Worm (Caenorhabditis elegans) whole organism, L4 larva: ENCODE results near the gene pie-1.

Source experiments
- F37D6.2 ChIP-seq: sonication (generic microtip); optimal IDR thresholded peaks from 2 replicates; lab custom pipeline; 2016; ENCODE audit warnings: mild to moderate bottlenecking, missing genetic modification characterization, missing compliant biosample characterization
- F49E8.2 ChIP-seq: sonication (generic microtip); optimal IDR thresholded peaks from 2 replicates; lab custom pipeline; 2016; ENCODE audit warnings: missing compliant biosample characterization, mild to moderate bottlenecking, missing genetic modification characterization, borderline replicate concordance
- T20F7.1 ChIP-seq: fragments of 200-800 bp; sonication (Bioruptor generic); optimal IDR thresholded peaks from 2 replicates; lab custom pipeline; 2018; ENCODE audit warnings: mild to moderate bottlenecking, missing genetic modification characterization, missing compliant biosample characterization
- Y75B8A.6 ChIP-seq: fragments of 200-800 bp; sonication (Bioruptor generic); IDR thresholded peaks from 2 replicates; pipeline ENCODE4 v1.3.6; 2022; ENCODE audit warnings: missing genetic modification reagents, missing genetic modification characterization, missing compliant biosample characterization
- aha-1 ChIP-seq: fragments of 150-350 bp; peaks from one replicate; lab custom pipeline; 2014; ENCODE audit warnings: missing biosample characterization, missing genetic modification characterization
- arid-1 ChIP-seq: fragments of 200-800 bp; sonication (Bioruptor generic); conservative IDR thresholded peaks from 2 replicates; pipeline ENCODE4 v1.3.6; 2022; ENCODE audit warnings: missing genetic modification reagents, missing genetic modification characterization, missing compliant biosample characterization
- ceh-28 ChIP-seq: fragments of 150-350 bp; optimal IDR thresholded peaks from 2 replicates; lab custom pipeline; 2014; ENCODE audit warnings: missing biosample characterization, missing genetic modification reagents, missing genetic modification characterization
- ceh-32 ChIP-seq: sonication (generic microtip); optimal IDR thresholded peaks from 2 replicates; lab custom pipeline; 2016; ENCODE audit warnings: mild to moderate bottlenecking, missing genetic modification characterization, missing compliant biosample characterization; ENCODE audit not compliant: poor library complexity
- daf-16 ChIP-seq, 3 experiments: sonication (generic microtip); optimal IDR thresholded peaks; 2 replicates each; lab custom pipeline; 2016 to 2017; ENCODE audit warnings: missing genetic modification characterization in 3 of 3, missing genetic modification reagents in 3 of 3, mild to moderate bottlenecking in 2 of 3, missing compliant biosample characterization in 2 of 3, missing biosample characterization in 1 of 3, moderate library complexity in 1 of 3
- daf-8 ChIP-seq: fragments of 200-800 bp; sonication (Bioruptor generic); IDR thresholded peaks from 2 replicates; pipeline ENCODE4 v1.3.6; 2022; ENCODE audit warnings: missing genetic modification characterization, missing compliant biosample characterization
- dmd-9 ChIP-seq: fragments of 200-800 bp; sonication (Bioruptor generic); IDR thresholded peaks from 2 replicates; pipeline ENCODE4 v1.3.6; 2022; ENCODE audit warnings: missing genetic modification reagents, missing genetic modification characterization, missing compliant biosample characterization
- dpl-1 ChIP-seq: fragments of 150-350 bp; optimal IDR thresholded peaks from 2 replicates; lab custom pipeline; 2014; ENCODE audit warnings: missing biosample characterization, missing genetic modification reagents, missing genetic modification characterization
- dve-1 ChIP-seq: sonication (generic microtip); optimal IDR thresholded peaks from 2 replicates; lab custom pipeline; 2017; ENCODE audit warnings: antibody characterized with exemption, mild to moderate bottlenecking, missing genetic modification characterization, missing compliant biosample characterization; ENCODE audit not compliant: insufficient read depth
- gei-8 ChIP-seq: fragments of 200-800 bp; sonication (Bioruptor generic); optimal IDR thresholded peaks from 2 replicates; lab custom pipeline; 2018; ENCODE audit warnings: mild to moderate bottlenecking, missing genetic modification characterization, missing compliant biosample characterization
- hif-1 ChIP-seq, 2 experiments: sonication (generic microtip); optimal IDR thresholded peaks; 2 replicates each; lab custom pipeline; 2016 to 2017; ENCODE audit warnings: missing compliant biosample characterization in 2 of 2, missing genetic modification characterization in 2 of 2, missing genetic modification reagents in 2 of 2, missing genotype in 2 of 2, mild to moderate bottlenecking in 1 of 2
- hlh-11 ChIP-seq: fragments of 200-800 bp; sonication (Bioruptor generic); optimal IDR thresholded peaks from 2 replicates; lab custom pipeline; 2018; ENCODE audit warnings: mild to moderate bottlenecking, missing genetic modification characterization, missing compliant biosample characterization
- hlh-30 ChIP-seq: sonication (generic microtip); optimal IDR thresholded peaks from 2 replicates; lab custom pipeline; 2017; ENCODE audit warnings: antibody characterized with exemption, mild to moderate bottlenecking, missing genetic modification characterization, missing compliant biosample characterization; ENCODE audit not compliant: insufficient read depth
- hmg-1.1 ChIP-seq: fragments of 200-800 bp; sonication (Bioruptor generic); IDR thresholded peaks from 2 replicates; pipeline ENCODE4 v1.3.6; 2022; ENCODE audit warnings: missing genetic modification reagents, missing genetic modification characterization, missing compliant biosample characterization
- jun-1 ChIP-seq: fragments of 150-350 bp; optimal IDR thresholded peaks from 2 replicates; lab custom pipeline; 2014; ENCODE audit warnings: missing biosample characterization, missing genetic modification reagents, missing genetic modification characterization
- lin-1 ChIP-seq: fragments of 200-800 bp; sonication (Bioruptor generic); IDR thresholded peaks from 2 replicates; pipeline ENCODE4 v1.3.6; 2022; ENCODE audit warnings: missing genetic modification reagents, missing genetic modification characterization, missing compliant biosample characterization
- lin-13 ChIP-seq: fragments of 150-350 bp; optimal IDR thresholded peaks from 2 replicates; lab custom pipeline; 2014; ENCODE audit warnings: missing biosample characterization, missing genetic modification reagents, missing genetic modification characterization
- lin-15B ChIP-seq: fragments of 150-350 bp; sonication (generic microtip); optimal IDR thresholded peaks from 3 replicates; lab custom pipeline; 2014; ENCODE audit warnings: missing biosample characterization, missing genetic modification characterization
- lin-29 ChIP-seq: fragments of 200-800 bp; sonication (Bioruptor generic); IDR thresholded peaks from 2 replicates; pipeline ENCODE4 v1.3.6; 2022; ENCODE audit warnings: missing genetic modification reagents, missing genetic modification characterization, missing compliant biosample characterization
- lin-38 ChIP-seq: fragments of 200-800 bp; sonication (Bioruptor generic); IDR thresholded peaks from 2 replicates; pipeline ENCODE4 v1.3.6; 2022; ENCODE audit warnings: missing genetic modification reagents, missing genetic modification characterization, missing compliant biosample characterization
- lsy-2 ChIP-seq, 2 experiments: fragments of 150-350 bp in 1 of 2; sonication (generic microtip) in 1 of 2; optimal IDR thresholded peaks; 2 replicates each; lab custom pipeline; 2014 to 2017; ENCODE audit warnings: missing biosample characterization in 2 of 2, missing genetic modification characterization in 2 of 2
- madf-5 ChIP-seq, 2 experiments: fragments of 200-800 bp; sonication (Bioruptor generic); IDR thresholded peaks; 2 replicates each; pipeline ENCODE4 v1.3.6; 2022; ENCODE audit warnings: missing compliant biosample characterization in 2 of 2, missing genetic modification characterization in 2 of 2
- mdl-1 ChIP-seq, 2 experiments: fragments of 150-350 bp in 1 of 2; sonication (generic microtip) in 1 of 2; optimal IDR thresholded peaks; 2 replicates each; lab custom pipeline; 2014 to 2017; ENCODE audit warnings: missing biosample characterization in 2 of 2, missing genetic modification characterization in 2 of 2
- mdt-29 ChIP-seq: fragments of 200-800 bp; sonication (Bioruptor generic); IDR thresholded peaks from 2 replicates; pipeline ENCODE4 v1.3.6; 2022; ENCODE audit warnings: missing genetic modification reagents, missing genetic modification characterization, missing compliant biosample characterization
- mep-1 ChIP-seq: fragments of 150-350 bp; sonication (generic microtip); optimal IDR thresholded peaks from 3 replicates; lab custom pipeline; 2014; ENCODE audit warnings: missing biosample characterization, missing genetic modification characterization
- mes-2 ChIP-seq: sonication (generic microtip); optimal IDR thresholded peaks from 2 replicates; lab custom pipeline; 2016; ENCODE audit warnings: missing genotype, mild to moderate bottlenecking, missing genetic modification characterization, missing compliant biosample characterization; ENCODE audit not compliant: poor library complexity, severe bottlenecking
- nhr-11 ChIP-seq: fragments of 150-350 bp; optimal IDR thresholded peaks from 2 replicates; lab custom pipeline; 2014; ENCODE audit warnings: missing biosample characterization, missing genetic modification characterization
- nhr-28 ChIP-seq: fragments of 150-350 bp; optimal IDR thresholded peaks from 2 replicates; lab custom pipeline; 2014; ENCODE audit warnings: missing biosample characterization, missing genetic modification characterization
- nhr-6 ChIP-seq: fragments of 150-350 bp; optimal IDR thresholded peaks from 2 replicates; lab custom pipeline; 2014; ENCODE audit warnings: missing biosample characterization, missing genetic modification characterization
- nhr-77 ChIP-seq: fragments of 150-350 bp; optimal IDR thresholded peaks from 2 replicates; lab custom pipeline; 2014; ENCODE audit warnings: missing biosample characterization, missing genetic modification characterization
- pha-4 ChIP-seq, 2 experiments: fragments of 150-350 bp in 1 of 2; fragments of 200-800 bp in 1 of 2; sonication (Bioruptor generic) in 1 of 2; IDR thresholded peaks in 1 of 2; optimal IDR thresholded peaks in 1 of 2; 2 replicates each; pipeline versions ENCODE4 v1.3.6 to Lab custom; 2014 to 2022; ENCODE audit warnings: missing genetic modification characterization in 2 of 2, missing genetic modification reagents in 2 of 2, missing biosample characterization in 1 of 2, missing compliant biosample characterization in 1 of 2
- php-3 ChIP-seq: fragments of 200-800 bp; sonication (Bioruptor generic); IDR thresholded peaks from 2 replicates; pipeline ENCODE4 v1.3.6; 2022; ENCODE audit warnings: missing genetic modification reagents, missing genetic modification characterization, missing compliant biosample characterization
- saeg-2 ChIP-seq: fragments of 200-800 bp; sonication (Bioruptor generic); IDR thresholded peaks from 2 replicates; pipeline ENCODE4 v1.3.6; 2022; ENCODE audit warnings: missing genetic modification reagents, missing genetic modification characterization, missing compliant biosample characterization
- set-16 ChIP-seq: fragments of 200-800 bp; sonication (Bioruptor generic); IDR thresholded peaks from 2 replicates; pipeline ENCODE4 v1.3.6; 2022; ENCODE audit warnings: missing genetic modification reagents, missing genetic modification characterization, missing compliant biosample characterization
- spr-1 ChIP-seq: sonication (generic microtip); optimal IDR thresholded peaks from 2 replicates; lab custom pipeline; 2016; ENCODE audit warnings: mild to moderate bottlenecking, missing genetic modification characterization, missing compliant biosample characterization
- spr-3 ChIP-seq: fragments of 200-800 bp; sonication (Bioruptor generic); optimal IDR thresholded peaks from 2 replicates; lab custom pipeline; 2018; ENCODE audit warnings: mild to moderate bottlenecking, missing genetic modification characterization, missing compliant biosample characterization
- unc-130 ChIP-seq: sonication (generic microtip); optimal IDR thresholded peaks from 2 replicates; lab custom pipeline; 2016; ENCODE audit warnings: missing genetic modification reagents, missing genetic modification characterization, missing compliant biosample characterization
- unc-62 ChIP-seq, 3 experiments: fragments of 150-350 bp in 1 of 3; sonication (generic microtip); optimal IDR thresholded peaks in 2 of 3; peaks in 1 of 3; 1 replicate in 1 of 3; 2 replicates in 2 of 3; lab custom pipeline; 2014 to 2017; ENCODE audit warnings: missing biosample characterization in 3 of 3, missing genetic modification characterization in 3 of 3, missing genetic modification reagents in 3 of 3, missing genotype in 1 of 3
- zfp-3 ChIP-seq: fragments of 200-800 bp; sonication (Bioruptor generic); conservative IDR thresholded peaks from 2 replicates; pipeline ENCODE4 v1.3.6; 2022; ENCODE audit warnings: missing genetic modification reagents, missing genetic modification characterization, missing compliant biosample characterization
- zip-2 ChIP-seq: fragments of 150-350 bp; optimal IDR thresholded peaks from 2 replicates; lab custom pipeline; 2014; ENCODE audit warnings: missing biosample characterization, missing genetic modification characterization

Gene pie-1

DNA sequence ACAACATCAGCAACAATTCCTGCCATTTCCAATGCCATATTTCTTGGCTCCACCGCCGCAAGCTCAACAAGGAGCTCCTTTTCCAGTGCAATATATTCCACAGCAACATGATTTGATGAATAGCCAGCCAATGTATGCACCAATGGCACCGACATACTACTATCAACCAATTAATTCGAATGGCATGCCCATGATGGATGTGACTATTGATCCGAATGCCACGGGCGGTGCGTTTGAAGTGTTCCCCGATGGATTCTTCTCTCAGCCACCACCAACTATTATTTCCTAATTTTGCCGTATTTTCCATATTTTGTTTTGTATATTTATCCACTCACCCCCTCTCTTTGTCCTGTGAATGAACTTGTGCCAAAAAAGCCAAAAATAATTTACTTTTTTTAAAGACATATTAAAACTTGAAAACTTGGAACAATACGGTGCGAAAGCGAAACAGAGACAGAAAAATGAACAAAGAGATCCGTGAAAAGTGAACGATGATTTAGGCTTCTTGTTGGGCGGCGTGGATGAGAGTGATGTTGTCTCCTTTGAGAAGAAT lies 2.2 kb downstream of the pie-1 start (continued):
- no peak for TF ChIP-seq ceh-28 (tag; lab: Kevin White, UChicago)
- 0 out of 2 replicates have a peak, but pooled peaks have one; percentile 42 for TF ChIP-seq lin-1
- TF ChIP-seq set-16 (GFP tag; lab: Robert Waterston, UW) = no peak
- no peak for TF ChIP-seq dmd-9 (GFP tag; lab: Robert Waterston, UW)
- no peak for TF ChIP-seq daf-8 (GFP tag; lab: Robert Waterston, UW)
- TF ChIP-seq mes-2 (tag; lab: Kevin White, UChicago) = no peak
- no peak for TF ChIP-seq jun-1 (tag; lab: Kevin White, UChicago)
- 0 out of 2 replicates have a peak, but pooled peaks have one; percentile 43 for TF ChIP-seq arid-1 (GFP tag; lab: Robert Waterston, UW)
- TF ChIP-seq zfp-3 (GFP tag; lab: Robert Waterston, UW) = no peak

DNA sequence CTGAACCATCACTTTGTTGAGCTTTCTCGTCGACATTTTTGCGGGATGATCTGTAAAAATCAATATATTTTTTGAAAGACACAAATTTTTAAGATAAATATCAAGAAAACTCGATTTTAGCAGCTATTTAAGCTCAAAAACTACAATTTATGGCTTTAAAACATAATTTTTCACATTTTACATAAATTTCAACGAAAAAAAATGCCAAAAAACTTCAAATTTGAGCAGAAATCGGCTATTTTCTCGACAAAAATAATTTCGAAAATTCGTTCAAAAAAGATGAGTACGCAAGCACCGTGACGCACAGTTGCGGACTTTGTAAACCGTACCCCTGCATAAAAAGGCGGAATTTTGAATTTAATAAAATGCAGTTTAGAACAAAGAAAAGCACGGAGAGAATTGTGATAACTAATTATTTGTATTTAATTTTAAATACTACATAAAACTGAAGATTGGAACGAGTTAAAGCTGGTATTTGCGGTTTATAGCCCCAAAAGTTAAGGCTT lies 2.9 kb downstream of the pie-1 start, which contains the start of gene snr-6:
Gene snr-6 (minus strand): TSS at position 51 of the 506 bp plus-strand sequence.
- TF ChIP-seq nhr-11 (tag; lab: Kevin White, UChicago) (peak; percentile 46), saeg-2 (no peak), lin-29 (GFP tag; lab: Robert Waterston, UW) (no peak), mes-2 (tag; lab: Kevin White, UChicago) (peak; percentile 84), dpl-1 (GFP tag; lab: Kevin White, UChicago) (peak; percentile 97), lin-15B (tag; lab: Kevin White, UChicago) (no peak), lin-1 (no peak), nhr-6 (tag; lab: Kevin White, UChicago) (peak; percentile 69), lsy-2 (tag; optimal IDR thresholded peaks at IDR 0.05; lab: Kevin White, UChicago) (peak; percentile 91 to 99), mep-1 (tag; lab: Kevin White, UChicago) (peak; percentile 59), pha-4 (GFP tag; IDR thresholded peaks at IDR 0.05; lab: Robert Waterston, UW) (0 out of 2 replicates have a peak, but pooled peaks have one; percentile 15), pha-4 (tag; optimal IDR thresholded peaks at IDR 0.05; lab: Kevin White, UChicago) (peak; percentile 15), unc-130 (peak; percentile 40), T20F7.1 (GFP tag; lab: Kevin White, UChicago) (no peak), F37D6.2 (tag; lab: Kevin White, UChicago) (peak; percentile 10), Y75B8A.6 (GFP tag; lab: Robert Waterston, UW) (no peak), hlh-30 (tag; lab: Kevin White, UChicago) (peak; percentile 59), madf-5 (GFP tag; IDR thresholded peaks at IDR 0.05; lab: Robert Waterston, UW) (no peak), unc-62 (GFP tag; optimal IDR thresholded peaks at IDR 0.05 in 1 of 2; lab: Kevin White, UChicago) (no peak), unc-62 (tag; optimal IDR thresholded peaks at IDR 0.05; lab: Kevin White, UChicago) (no peak), hlh-11 (tag; lab: Kevin White, UChicago) (peak; percentile 6), spr-1 (tag; lab: Kevin White, UChicago) (no peak), daf-16 (GFP tag; optimal IDR thresholded peaks at IDR 0.05; lab: Kevin White, UChicago) (no peak), daf-16 (tag; optimal IDR thresholded peaks at IDR 0.05; lab: Kevin White, UChicago) (no peak), F49E8.2 (tag; lab: Kevin White, UChicago) (no peak), set-16 (GFP tag; lab: Robert Waterston, UW) (no peak), spr-3 (no peak), php-3 (GFP tag; lab: Robert Waterston, UW) (no peak), hif-1 (tag; optimal IDR thresholded peaks at IDR 0.05; lab: Kevin White, UChicago) (peak in 1 of 2 experiments; percentile 33), mdl-1 (tag; optimal IDR thresholded peaks at IDR 0.05; lab: Kevin White, UChicago) (no peak), arid-1 (GFP tag; lab: Robert Waterston, UW) (no peak), ceh-32 (no peak), hmg-1.1 (GFP tag; lab: Robert Waterston, UW) (peak; percentile 41; the same call in 1 of the 2 replicates), lin-13 (GFP tag; lab: Kevin White, UChicago) (peak; percentile 33), dve-1 (tag; lab: Kevin White, UChicago) (peak; percentile 22), nhr-77 (peak; percentile 60), zip-2 (tag; lab: Kevin White, UChicago) (no peak), gei-8 (no peak), lin-38 (GFP tag; lab: Robert Waterston, UW) (peak; percentile 65), mdt-29 (no peak), aha-1 (tag; lab: Kevin White, UChicago) (no peak), nhr-28 (tag; lab: Kevin White, UChicago) (peak; percentile 17)
